Worm (Caenorhabditis elegans) whole organism, midembryonic: ENCODE measurements around the gene R04B3.1.

ENCODE experiments used
- klf-2 ChIP-seq: fragments of 200-800 bp; sonication (Bioruptor generic); conservative IDR thresholded peaks from 2 replicates; pipeline ENCODE4 v1.3.6; 2022; ENCODE audit warnings: missing genetic modification reagents, missing genetic modification characterization, missing compliant biosample characterization
- med-1 ChIP-seq: sonication (generic microtip); optimal IDR thresholded peaks from 2 replicates; lab custom pipeline; 2017; ENCODE audit warnings: missing genetic modification characterization, mild to moderate bottlenecking, missing compliant biosample characterization, antibody characterized with exemption, missing genetic modification reagents; ENCODE audit not compliant: insufficient read depth
- ztf-23 ChIP-seq: fragments of 200-800 bp; sonication (Bioruptor generic); IDR thresholded peaks from 2 replicates; pipeline ENCODE4 v1.3.6; 2022; ENCODE audit warnings: missing genetic modification reagents, missing genetic modification characterization, missing compliant biosample characterization

DNA sequence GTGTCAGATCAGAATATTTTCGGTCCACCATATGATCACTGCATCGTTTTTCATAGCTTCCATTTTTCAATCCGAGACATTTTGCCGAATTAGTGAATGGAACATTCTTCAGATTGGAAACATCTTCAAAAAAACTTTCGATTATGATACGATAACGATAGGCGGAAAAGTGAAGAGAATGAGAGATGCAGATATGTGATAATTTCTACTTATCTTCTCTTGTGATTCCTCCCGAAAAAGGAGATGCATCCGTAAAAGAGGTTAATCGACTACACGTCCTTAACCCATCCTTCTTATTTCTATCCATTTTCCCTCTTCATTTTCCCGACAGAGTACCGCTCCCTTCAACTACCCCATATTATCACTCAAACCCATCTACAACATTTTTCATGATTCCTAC, 11.9 kb upstream of the R04B3.1 start, which contains the start of gene K02E10.4:
- TF ChIP-seq ztf-23, result no peak
- TF ChIP-seq med-1 (GFP tag; lab: Kevin White, UChicago), result no peak
- no peak for TF ChIP-seq klf-2 (GFP tag; lab: Robert Waterston, UW)
